Worm (Caenorhabditis elegans) whole organism, young adult: Measurements from ENCODE around the gene tiar-2.

ENCODE experiments used
- B0336.3 ChIP-seq: fragments of 200-800 bp; sonication (Bioruptor generic); IDR thresholded peaks from 2 replicates; pipeline ENCODE4 v1.3.6; 2022; ENCODE audit warnings: missing genetic modification characterization, missing compliant biosample characterization
- C06A6.2 ChIP-seq: fragments of 200-800 bp; sonication (Bioruptor generic); conservative IDR thresholded peaks from 2 replicates; pipeline ENCODE4 v1.3.6; 2022; ENCODE audit warnings: missing genetic modification characterization, missing compliant biosample characterization
- F10E7.11 ChIP-seq: sonication (generic microtip); optimal IDR thresholded peaks from 2 replicates; lab custom pipeline; 2017; ENCODE audit warnings: mild to moderate bottlenecking, missing genetic modification characterization, moderate library complexity, missing compliant biosample characterization
- F33H1.4 ChIP-seq: fragments of 200-800 bp; sonication (Bioruptor generic); IDR thresholded peaks from 2 replicates; pipeline ENCODE4 v1.3.6; 2022; ENCODE audit warnings: missing genetic modification reagents, missing genetic modification characterization, missing compliant biosample characterization
- K11D2.4 ChIP-seq: fragments of 200-800 bp; sonication (Bioruptor generic); IDR thresholded peaks from 2 replicates; pipeline ENCODE4 v1.3.6; 2022; ENCODE audit warnings: missing genetic modification reagents, missing genetic modification characterization, missing compliant biosample characterization
- T26A5.8 ChIP-seq: sonication (generic microtip); optimal IDR thresholded peaks from 2 replicates; lab custom pipeline; 2016; ENCODE audit warnings: missing genetic modification characterization, missing compliant biosample characterization
- Y79H2A.3 ChIP-seq: fragments of 200-800 bp; sonication (Bioruptor generic); conservative IDR thresholded peaks from 2 replicates; pipeline ENCODE4 v1.3.6; 2022; ENCODE audit warnings: missing genetic modification reagents, missing genetic modification characterization, missing compliant biosample characterization
- aptf-3 ChIP-seq: fragments of 200-800 bp; sonication (Bioruptor generic); IDR thresholded peaks from 2 replicates; pipeline ENCODE4 v1.3.6; 2022; ENCODE audit warnings: missing genetic modification characterization, missing compliant biosample characterization
- athp-1 ChIP-seq: sonication (generic microtip); optimal IDR thresholded peaks from 2 replicates; lab custom pipeline; 2017; ENCODE audit warnings: mild to moderate bottlenecking, missing genetic modification characterization, missing compliant biosample characterization
- attf-5 ChIP-seq: fragments of 200-800 bp; sonication (Bioruptor generic); optimal IDR thresholded peaks from 2 replicates; lab custom pipeline; 2018; ENCODE audit warnings: mild to moderate bottlenecking, missing genetic modification characterization, missing compliant biosample characterization
- attf-6 ChIP-seq: fragments of 200-800 bp; sonication (Bioruptor generic); IDR thresholded peaks from 2 replicates; pipeline ENCODE4 v1.3.6; 2022; ENCODE audit warnings: missing genetic modification reagents, missing genetic modification characterization, missing compliant biosample characterization
- bed-1 ChIP-seq: fragments of 200-800 bp; sonication (Bioruptor generic); IDR thresholded peaks from 2 replicates; pipeline ENCODE4 v1.3.6; 2022; ENCODE audit warnings: missing genetic modification reagents, missing genetic modification characterization, missing compliant biosample characterization
- ccch-3 ChIP-seq: fragments of 200-800 bp; sonication (Bioruptor generic); optimal IDR thresholded peaks from 2 replicates; lab custom pipeline; 2018; ENCODE audit warnings: mild to moderate bottlenecking, missing genetic modification characterization, missing compliant biosample characterization
- cebp-1 ChIP-seq, 2 experiments: fragments of 200-800 bp in 1 of 2; sonication (Bioruptor generic) in 1 of 2; sonication (generic microtip) in 1 of 2; IDR thresholded peaks in 1 of 2; optimal IDR thresholded peaks in 1 of 2; 2 replicates each; pipeline versions ENCODE4 v1.3.6 to Lab custom; 2017 to 2022; ENCODE audit warnings: missing compliant biosample characterization in 2 of 2, missing genetic modification characterization in 2 of 2, mild to moderate bottlenecking in 1 of 2, missing genetic modification reagents in 1 of 2, moderate library complexity in 1 of 2
- cebp-2 ChIP-seq: fragments of 200-800 bp; sonication (Bioruptor generic); IDR thresholded peaks from 2 replicates; pipeline ENCODE4 v1.3.6; 2022; ENCODE audit warnings: missing genetic modification characterization, missing compliant biosample characterization
- ceh-40 ChIP-seq: fragments of 200-800 bp; sonication (Bioruptor generic); IDR thresholded peaks from 2 replicates; pipeline ENCODE4 v1.3.6; 2022; ENCODE audit warnings: missing genetic modification characterization, missing compliant biosample characterization
- ceh-58 ChIP-seq: fragments of 200-800 bp; sonication (Bioruptor generic); IDR thresholded peaks from 2 replicates; pipeline ENCODE4 v1.3.6; 2022; ENCODE audit warnings: missing genetic modification characterization, missing compliant biosample characterization
- chd-7 ChIP-seq: sonication (generic microtip); optimal IDR thresholded peaks from 2 replicates; lab custom pipeline; 2016; ENCODE audit warnings: mild to moderate bottlenecking, missing genetic modification characterization, moderate library complexity, missing compliant biosample characterization
- dpl-1 ChIP-seq: fragments of 150-350 bp; optimal IDR thresholded peaks from 2 replicates; lab custom pipeline; 2014; ENCODE audit warnings: missing biosample characterization, missing genetic modification reagents, missing genetic modification characterization
- efl-1 ChIP-seq: fragments of 150-350 bp; optimal IDR thresholded peaks from 2 replicates; lab custom pipeline; 2014; ENCODE audit warnings: missing biosample characterization, missing genetic modification reagents, missing genetic modification characterization
- egl-44 ChIP-seq: fragments of 200-800 bp; sonication (Bioruptor generic); IDR thresholded peaks from 2 replicates; pipeline ENCODE4 v1.3.6; 2022; ENCODE audit warnings: missing genetic modification reagents, missing genetic modification characterization, missing compliant biosample characterization
- him-1 ChIP-seq: sonication (generic microtip); optimal IDR thresholded peaks from 2 replicates; lab custom pipeline; 2016; ENCODE audit warnings: missing genotype, missing genetic modification reagents, missing genetic modification characterization, missing compliant biosample characterization
- hlh-26 ChIP-seq: fragments of 200-800 bp; sonication (Bioruptor generic); conservative IDR thresholded peaks from 2 replicates; pipeline ENCODE4 v1.3.6; 2022; ENCODE audit warnings: missing genetic modification reagents, missing genetic modification characterization, missing compliant biosample characterization
- hmg-1.2 ChIP-seq: fragments of 200-800 bp; sonication (Bioruptor generic); IDR thresholded peaks from 2 replicates; pipeline ENCODE4 v1.3.6; 2022; ENCODE audit warnings: missing genetic modification reagents, missing genetic modification characterization, missing compliant biosample characterization
- hsf-1 ChIP-seq: fragments of 200-800 bp; sonication (Bioruptor generic); IDR thresholded peaks from 2 replicates; pipeline ENCODE4 v1.3.6; 2022; ENCODE audit warnings: missing genetic modification reagents, missing genetic modification characterization, missing compliant biosample characterization
- lin-26 ChIP-seq: fragments of 200-800 bp; sonication (Bioruptor generic); IDR thresholded peaks from 2 replicates; pipeline ENCODE4 v1.3.6; 2022; ENCODE audit warnings: missing genetic modification reagents, missing genetic modification characterization, missing compliant biosample characterization
- lin-35 ChIP-seq, 3 experiments: fragments of 150-350 bp in 2 of 3; sonication (generic microtip) in 1 of 3; optimal IDR thresholded peaks; 2 replicates each; lab custom pipeline; 2014 to 2018; ENCODE audit warnings: missing biosample characterization in 3 of 3, missing genetic modification characterization in 3 of 3, missing genetic modification reagents in 3 of 3
- lin-54 ChIP-seq: fragments of 200-800 bp; sonication (Bioruptor generic); optimal IDR thresholded peaks from 2 replicates; lab custom pipeline; 2018; ENCODE audit warnings: mild to moderate bottlenecking, missing genetic modification characterization, missing compliant biosample characterization
- lsy-27 ChIP-seq: sonication (generic microtip); optimal IDR thresholded peaks from 2 replicates; lab custom pipeline; 2017; ENCODE audit warnings: missing genetic modification characterization, mild to moderate bottlenecking, missing compliant biosample characterization, antibody characterized with exemption, missing genotype, borderline replicate concordance; ENCODE audit not compliant: insufficient read depth
- madf-3 ChIP-seq: fragments of 200-800 bp; sonication (Bioruptor generic); IDR thresholded peaks from 2 replicates; pipeline ENCODE4 v1.3.6; 2022; ENCODE audit warnings: missing genetic modification reagents, missing genetic modification characterization, missing compliant biosample characterization
- madf-8 ChIP-seq: fragments of 200-800 bp; sonication (Bioruptor generic); conservative IDR thresholded peaks from 2 replicates; pipeline ENCODE4 v1.3.6; 2022; ENCODE audit warnings: missing genetic modification reagents, missing genetic modification characterization, missing compliant biosample characterization
- nhr-179 ChIP-seq: sonication (generic microtip); optimal IDR thresholded peaks from 2 replicates; lab custom pipeline; 2016; ENCODE audit warnings: mild to moderate bottlenecking, missing genetic modification characterization, missing compliant biosample characterization
- nhr-27 ChIP-seq: fragments of 200-800 bp; sonication (Bioruptor generic); optimal IDR thresholded peaks from 2 replicates; lab custom pipeline; 2018; ENCODE audit warnings: mild to moderate bottlenecking, missing genetic modification characterization, moderate library complexity, missing compliant biosample characterization
- nhr-90 ChIP-seq: sonication (generic microtip); optimal IDR thresholded peaks from 2 replicates; lab custom pipeline; 2016; ENCODE audit warnings: missing genotype, mild to moderate bottlenecking, missing genetic modification characterization, missing compliant biosample characterization
- repo-1 ChIP-seq: sonication (generic microtip); optimal IDR thresholded peaks from 2 replicates; lab custom pipeline; 2017; ENCODE audit warnings: mild to moderate bottlenecking, missing genetic modification characterization, missing compliant biosample characterization
- sdz-38 ChIP-seq: sonication (generic microtip); optimal IDR thresholded peaks from 2 replicates; lab custom pipeline; 2016; ENCODE audit warnings: missing genotype, missing genetic modification characterization, missing compliant biosample characterization
- snpc-1.1 ChIP-seq: sonication (generic microtip); optimal IDR thresholded peaks from 2 replicates; lab custom pipeline; 2017; ENCODE audit warnings: missing genetic modification characterization, mild to moderate bottlenecking, missing compliant biosample characterization, antibody characterized with exemption, moderate library complexity, missing genotype, missing genetic modification reagents; ENCODE audit not compliant: insufficient read depth
- snpc-1.3 ChIP-seq: sonication (generic microtip); optimal IDR thresholded peaks from 2 replicates; lab custom pipeline; 2017; ENCODE audit warnings: missing genetic modification characterization, mild to moderate bottlenecking, missing compliant biosample characterization, antibody characterized with exemption, moderate library complexity, missing genotype, missing genetic modification reagents; ENCODE audit not compliant: insufficient read depth
- snpc-3.4 ChIP-seq: sonication (generic microtip); optimal IDR thresholded peaks from 2 replicates; lab custom pipeline; 2017; ENCODE audit warnings: missing genetic modification characterization, mild to moderate bottlenecking, missing compliant biosample characterization, antibody characterized with exemption, moderate library complexity, missing genotype, missing genetic modification reagents
- sptf-2 ChIP-seq: fragments of 200-800 bp; sonication (Bioruptor generic); optimal IDR thresholded peaks from 2 replicates; lab custom pipeline; 2018; ENCODE audit warnings: mild to moderate bottlenecking, missing genetic modification characterization, missing compliant biosample characterization
- tlf-1 ChIP-seq: fragments of 200-800 bp; sonication (Bioruptor generic); optimal IDR thresholded peaks from 2 replicates; lab custom pipeline; 2018; ENCODE audit warnings: mild to moderate bottlenecking, missing genetic modification characterization, missing compliant biosample characterization
- ztf-18 ChIP-seq: sonication (generic microtip); optimal IDR thresholded peaks from 2 replicates; lab custom pipeline; 2016; ENCODE audit warnings: missing genotype, mild to moderate bottlenecking, missing genetic modification characterization, missing compliant biosample characterization
- ztf-26 ChIP-seq: sonication (generic microtip); optimal IDR thresholded peaks from 2 replicates; lab custom pipeline; 2017; ENCODE audit warnings: missing genetic modification characterization, missing compliant biosample characterization
- ztf-3 ChIP-seq: fragments of 200-800 bp; sonication (Bioruptor generic); optimal IDR thresholded peaks from 2 replicates; lab custom pipeline; 2018; ENCODE audit warnings: mild to moderate bottlenecking, missing genetic modification characterization, missing compliant biosample characterization

Gene tiar-2

ce11 chrII:12736579-12736978, 31.9 kb upstream of the tiar-2 start, which contains the start of gene snrp-200 (continued):
- no peak for TF ChIP-seq efl-1 (GFP tag; lab: Kevin White, UChicago)
- peak; percentile 36 for TF ChIP-seq T26A5.8 (tag; lab: Kevin White, UChicago)
- TF ChIP-seq snpc-1.1 (tag; lab: Kevin White, UChicago): no peak
- no peak for TF ChIP-seq him-1 (tag; lab: Kevin White, UChicago)
- no peak for TF ChIP-seq aptf-3 (GFP tag; lab: Robert Waterston, UW)
- TF ChIP-seq ccch-3: no peak
- TF ChIP-seq ztf-18 (tag; lab: Kevin White, UChicago): no peak
- TF ChIP-seq athp-1: peak; percentile 74
- TF ChIP-seq cebp-2 (GFP tag; lab: Robert Waterston, UW): no peak
- no peak for TF ChIP-seq nhr-179 (tag; lab: Kevin White, UChicago)
- TF ChIP-seq chd-7 (tag; lab: Kevin White, UChicago): peak; percentile 72
- peak; percentile 87 for TF ChIP-seq B0336.3
- TF ChIP-seq K11D2.4: no peak
- no peak for TF ChIP-seq madf-8
- TF ChIP-seq lin-54 (GFP tag; lab: Kevin White, UChicago): peak; percentile 0
- no peak for TF ChIP-seq C06A6.2 (GFP tag; lab: Robert Waterston, UW)
- no peak for TF ChIP-seq Y79H2A.3
- TF ChIP-seq hsf-1: peak; percentile 84
- TF ChIP-seq F10E7.11 (tag; lab: Kevin White, UChicago): no peak
- TF ChIP-seq snpc-1.3 (tag; lab: Kevin White, UChicago): no peak
- no peak for TF ChIP-seq cebp-1 (GFP tag; IDR thresholded peaks at IDR 0.05; lab: Robert Waterston, UW)
- peak; percentile 13 for TF ChIP-seq cebp-1 (tag; optimal IDR thresholded peaks at IDR 0.05; lab: Kevin White, UChicago)
- TF ChIP-seq bed-1 (GFP tag; lab: Robert Waterston, UW): no peak
- TF ChIP-seq hlh-26: no peak
- no peak for TF ChIP-seq egl-44
- no peak for TF ChIP-seq nhr-27 (tag; lab: Kevin White, UChicago)
- no peak for TF ChIP-seq snpc-3.4 (tag; lab: Kevin White, UChicago)
- TF ChIP-seq attf-6 (GFP tag; lab: Robert Waterston, UW): peak; percentile 68; the same call in 1 of the 2 replicates
- TF ChIP-seq tlf-1 (GFP tag; lab: Kevin White, UChicago): no peak
- no peak for TF ChIP-seq sptf-2
- no peak for TF ChIP-seq repo-1 (tag; lab: Kevin White, UChicago)
- TF ChIP-seq lsy-27 (tag; lab: Kevin White, UChicago): no peak
- no peak for TF ChIP-seq nhr-90 (tag; lab: Kevin White, UChicago)
- no peak for TF ChIP-seq sdz-38 (tag; lab: Kevin White, UChicago)
- TF ChIP-seq F33H1.4 (GFP tag; lab: Robert Waterston, UW): no peak

- TF ChIP-seq F33H1.4 (GFP tag; lab: Robert Waterston, UW) (peak; percentile 55), F10E7.11 (tag; lab: Kevin White, UChicago) (no peak), attf-5 (GFP tag; lab: Kevin White, UChicago) (peak; percentile 19), snpc-1.3 (tag; lab: Kevin White, UChicago) (peak; percentile 31), dpl-1 (GFP tag; lab: Kevin White, UChicago) (peak; percentile 53), efl-1 (GFP tag; lab: Kevin White, UChicago) (peak; percentile 13), hlh-26 (no peak), cebp-1 (GFP tag; IDR thresholded peaks at IDR 0.05; lab: Robert Waterston, UW) (no peak), cebp-1 (tag; optimal IDR thresholded peaks at IDR 0.05; lab: Kevin White, UChicago) (peak; percentile 51), madf-3 (peak; percentile 61), lin-26 (0 out of 2 replicates have a peak, but pooled peaks have one; percentile 44), ztf-3 (no peak), ztf-26 (tag; lab: Kevin White, UChicago) (no peak), ceh-40 (GFP tag; lab: Robert Waterston, UW) (0 out of 2 replicates have a peak, but pooled peaks have one; percentile 16), ceh-58 (GFP tag; lab: Robert Waterston, UW) (0 out of 2 replicates have a peak, but pooled peaks have one; percentile 6), Y79H2A.3 (peak; percentile 58; the same call in 1 of the 2 replicates), lin-54 (GFP tag; lab: Kevin White, UChicago) (peak; percentile 70), lin-35 (GFP tag; optimal IDR thresholded peaks at IDR 0.05; lab: Kevin White, UChicago) (peak in 1 of 3 experiments; percentile 56), hmg-1.2 (no peak)
Observed at ce11 chrII:12738284-12739201, 29.9 kb upstream of the tiar-2 start, which contains the start of gene pisy-1. Gene pisy-1, minus strand, starts transcription at chrII:12738334.
